Fruit fly (Drosophila melanogaster): ENCODE measurements around the gene GILT2.

Gene GILT2

DNA sequence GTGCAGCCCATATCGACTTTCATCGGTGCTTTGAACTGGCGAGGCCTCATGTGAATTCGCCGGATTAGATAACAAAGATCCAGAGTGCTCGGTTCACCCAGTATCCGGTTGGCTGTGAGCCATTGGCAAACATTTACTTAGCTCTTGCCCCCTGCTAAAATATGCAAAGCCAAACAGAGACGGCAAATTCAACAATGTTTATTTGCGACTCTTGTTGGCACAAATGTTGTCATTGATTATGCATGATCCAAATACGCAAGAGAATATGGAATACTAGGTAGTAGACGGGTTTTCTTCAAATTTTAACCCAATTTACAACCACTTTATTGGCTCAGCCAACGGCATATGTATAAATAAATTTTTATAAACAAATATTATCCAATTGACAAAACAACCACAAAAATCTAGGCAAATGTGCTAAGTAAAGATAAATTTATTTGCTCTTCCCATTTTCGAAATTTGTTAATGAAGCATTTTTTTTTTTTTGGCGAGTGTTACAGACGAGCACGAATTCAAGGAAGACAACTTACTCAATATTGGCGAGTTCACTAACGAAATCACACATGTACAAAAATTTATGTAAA lies 26.1 kb upstream of the GILT2 start (continued):
- TF ChIP-seq mirr (GFP tag; optimal IDR thresholded peaks at IDR 0.05) (peak; percentile 86), NfI (GFP tag; optimal IDR thresholded peaks at IDR 0.05) (peak; percentile 64), CG13624 (GFP tag; optimal IDR thresholded peaks at IDR 0.05) (peak; percentile 49), Ada2b (GFP tag; IDR thresholded peaks at IDR 0.05) (peak; percentile 3; the same call in 1 of the 2 replicates), CG10209 (GFP tag; optimal IDR thresholded peaks at IDR 0.05) (peak; percentile 78), CG11696 (GFP tag; IDR thresholded peaks at IDR 0.05) (peak; percentile 67), CG11560 (tag; IDR thresholded peaks at IDR 0.05) (no peak), so (GFP tag; IDR thresholded peaks at IDR 0.05) (peak; percentile 62; the same call in 2 of the 3 replicates), ab (GFP tag; optimal IDR thresholded peaks at IDR 0.05) (no peak), ttk (GFP tag; IDR thresholded peaks at IDR 0.05) (0 out of 2 replicates have a peak, but pooled peaks have one; percentile 21), CG32532 (GFP tag; IDR thresholded peaks at IDR 0.05) (peak; percentile 68; the same call in 1 of the 2 replicates), Ssrp (tag; optimal IDR thresholded peaks at IDR 0.05) (no peak), croc (GFP tag; conservative IDR thresholded peaks at IDR 0.05) (no peak), CG6654 (GFP tag; optimal IDR thresholded peaks at IDR 0.05) (no peak), CG6765 (GFP tag; optimal IDR thresholded peaks at IDR 0.05) (peak; percentile 86), lilli (GFP tag; optimal IDR thresholded peaks at IDR 0.05) (peak; percentile 59), grau (tag; optimal IDR thresholded peaks at IDR 0.05) (peak; percentile 63), Myb (GFP tag; optimal IDR thresholded peaks at IDR 0.05) (no peak), Taf1 (GFP tag; IDR thresholded peaks at IDR 0.05) (peak; percentile 14; the same call in 1 of the 2 replicates), CG13894 (tag; optimal IDR thresholded peaks at IDR 0.05) (peak; percentile 16), CG2678 (tag; optimal IDR thresholded peaks at IDR 0.05) (peak; percentile 79), trh (GFP tag; optimal IDR thresholded peaks at IDR 0.05) (no peak), CG12744 (GFP tag; optimal IDR thresholded peaks at IDR 0.05) (peak; percentile 25), bab2 (GFP tag; optimal IDR thresholded peaks at IDR 0.05) (peak; percentile 55), CG17385 (GFP tag; optimal IDR thresholded peaks at IDR 0.05) (peak; percentile 41), CG9215 (GFP tag; IDR thresholded peaks at IDR 0.05) (no peak), Optix (GFP tag; IDR thresholded peaks at IDR 0.05) (no peak), ERR (GFP tag; optimal IDR thresholded peaks at IDR 0.05) (peak; percentile 2), E2f1 (GFP tag; IDR thresholded peaks at IDR 0.05) (peak; percentile 25; the same call in 1 of the 2 replicates), ATbp (GFP tag; optimal IDR thresholded peaks at IDR 0.05) (peak; percentile 33), Ets65A (GFP tag) (peak; percentile 66), CG17612 (GFP tag; IDR thresholded peaks at IDR 0.05) (peak; percentile 37; the same call in 1 of the 2 replicates), Fer2 (tag; optimal IDR thresholded peaks at IDR 0.05) (peak; percentile 41), fd3F (GFP tag; optimal IDR thresholded peaks at IDR 0.05) (peak; percentile 91), BtbVII (GFP tag; optimal IDR thresholded peaks at IDR 0.05) (peak; percentile 85), cato (GFP tag; optimal IDR thresholded peaks at IDR 0.05; ENCODE audit: borderline replicate concordance) (no peak), CG8281 (tag; optimal IDR thresholded peaks at IDR 0.05) (peak; percentile 54), CG9727 (GFP tag; optimal IDR thresholded peaks at IDR 0.05) (peak; percentile 55), nau (GFP tag; optimal IDR thresholded peaks at IDR 0.05) (peak; percentile 81), Camta (GFP tag; optimal IDR thresholded peaks at IDR 0.05) (peak; percentile 31), Jarid2 (GFP tag; optimal IDR thresholded peaks at IDR 0.05) (peak; percentile 41), sug (tag; optimal IDR thresholded peaks at IDR 0.05) (peak; percentile 51), B-H2 (GFP tag; optimal IDR thresholded peaks at IDR 0.05) (peak; percentile 20), dmrt99B (tag; optimal IDR thresholded peaks at IDR 0.05) (peak; percentile 40), exex (tag; optimal IDR thresholded peaks at IDR 0.05) (peak; percentile 32), zen2 (GFP tag; IDR thresholded peaks at IDR 0.05; ENCODE audit: partially characterized antibody) (no peak), CG13775 (GFP tag; optimal IDR thresholded peaks at IDR 0.05) (peak; percentile 48), CG7357 (GFP tag; IDR thresholded peaks at IDR 0.05) (peak; percentile 37; the same call in 1 of the 3 replicates), CG4282 (GFP tag; optimal IDR thresholded peaks at IDR 0.05) (no peak), CG7963 (GFP tag; IDR thresholded peaks at IDR 0.05; ENCODE audit: partially characterized antibody) (no peak)
